Worm (Caenorhabditis elegans): Measurements from ENCODE around the gene mfsd-8.

DNA sequence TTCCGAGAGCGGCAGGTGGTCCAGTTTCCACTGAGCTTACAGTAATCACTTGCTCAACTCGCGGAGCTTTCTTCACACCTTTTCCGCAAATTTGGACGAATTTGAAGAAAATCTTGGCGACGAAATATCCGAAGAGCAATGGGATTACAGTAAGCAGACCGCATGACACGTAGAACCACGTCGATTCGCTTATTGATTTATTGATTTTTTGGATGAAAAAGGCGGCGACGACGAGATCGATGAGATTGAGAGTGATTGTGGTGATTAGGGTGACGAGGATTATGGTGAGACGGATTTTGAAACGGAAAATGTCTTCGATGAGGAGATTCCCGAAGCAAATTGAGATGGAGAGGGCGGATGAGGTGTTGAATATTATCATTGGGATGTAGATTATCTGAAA is 18.4 kb upstream of the mfsd-8 start:
- TF ChIP-seq him-1 (tag; optimal IDR thresholded peaks at IDR 0.05) (no peak), dao-5 (tag; optimal IDR thresholded peaks at IDR 0.05) (no peak)

Measured in whole organism, L4/young adult.